Worm (Caenorhabditis elegans): ENCODE results near the gene T11G6.5.
A peak's percentile ranks its signal among the peaks of the same experiment; 100 is the strongest.

Gene T11G6.5

ce11 chrIV:10842705-10843364, at the start of gene T11G6.5:
Gene T11G6.5, minus strand, starts transcription at chrIV:10842755.
- no peak for TF ChIP-seq nhr-23 (tag; optimal IDR thresholded peaks at IDR 0.05)
- no peak for TF ChIP-seq blmp-1 (tag; optimal IDR thresholded peaks at IDR 0.05; ENCODE audit: insufficient read depth)
- no peak for TF ChIP-seq lin-39 (tag; optimal IDR thresholded peaks at IDR 0.05)
- TF ChIP-seq aly-2 (tag; optimal IDR thresholded peaks at IDR 0.05), result no peak
- no peak for TF ChIP-seq elt-3 (tag; optimal IDR thresholded peaks at IDR 0.05)
- no peak for TF ChIP-seq nhr-25 (tag; optimal IDR thresholded peaks at IDR 0.05)
- no peak for TF ChIP-seq crh-2 (tag; optimal IDR thresholded peaks at IDR 0.05)
- TF ChIP-seq ceh-16 (tag; optimal IDR thresholded peaks at IDR 0.05), result no peak
- TF ChIP-seq nhr-11 (tag; optimal IDR thresholded peaks at IDR 0.05), result no peak
- no peak for TF ChIP-seq R02D3.7 (tag; optimal IDR thresholded peaks at IDR 0.05)
- no peak for TF ChIP-seq snpc-4 (tag; optimal IDR thresholded peaks at IDR 0.05)
- TF ChIP-seq F13H6.1 (tag; optimal IDR thresholded peaks at IDR 0.05), result peak; percentile 7
- no peak for TF ChIP-seq ceh-82 (tag; optimal IDR thresholded peaks at IDR 0.05)
- no peak for TF ChIP-seq lin-11 (tag; optimal IDR thresholded peaks at IDR 0.05)
- no peak for TF ChIP-seq nhr-10 (tag; optimal IDR thresholded peaks at IDR 0.05)
- no peak for TF ChIP-seq nhr-12 (tag; optimal IDR thresholded peaks at IDR 0.05)
- no peak for TF ChIP-seq elt-1 (tag; optimal IDR thresholded peaks at IDR 0.05)
- TF ChIP-seq nhr-129 (tag; optimal IDR thresholded peaks at IDR 0.05), result peak; percentile 19
- no peak for TF ChIP-seq nhr-21 (tag; optimal IDR thresholded peaks at IDR 0.05)
- TF ChIP-seq Y55F3AM.14 (GFP tag; optimal IDR thresholded peaks at IDR 0.05), result no peak
- TF ChIP-seq unc-62 (GFP tag; optimal IDR thresholded peaks at IDR 0.05), result no peak
- no peak for TF ChIP-seq ztf-4 (tag; optimal IDR thresholded peaks at IDR 0.05)
- no peak for TF ChIP-seq zag-1 (tag; optimal IDR thresholded peaks at IDR 0.05)
- TF ChIP-seq mdl-1 (tag; optimal IDR thresholded peaks at IDR 0.05), result no peak
- TF ChIP-seq mbf-1 (tag; optimal IDR thresholded peaks at IDR 0.05), result no peak
- TF ChIP-seq unc-55 (GFP tag; optimal IDR thresholded peaks at IDR 0.05), result peak; percentile 41
- TF ChIP-seq lin-13 (GFP tag; optimal IDR thresholded peaks at IDR 0.05), result peak; percentile 26
- TF ChIP-seq nhr-237 (tag; optimal IDR thresholded peaks at IDR 0.05), result no peak
- no peak for TF ChIP-seq peb-1 (tag; optimal IDR thresholded peaks at IDR 0.05)
- TF ChIP-seq dmd-4 (tag; optimal IDR thresholded peaks at IDR 0.05), result no peak
- TF ChIP-seq C34F6.9 (tag; optimal IDR thresholded peaks at IDR 0.05), result peak; percentile 48
- no peak for TF ChIP-seq skn-1 (tag; optimal IDR thresholded peaks at IDR 0.05)
- no peak for TF ChIP-seq ama-1 (optimal IDR thresholded peaks at IDR 0.05)
- no peak for TF ChIP-seq nhr-6 (tag; optimal IDR thresholded peaks at IDR 0.05)
- no peak for TF ChIP-seq gmeb-1 (tag; optimal IDR thresholded peaks at IDR 0.05)
- peak; percentile 76 to 95 for TF ChIP-seq lsy-2 (tag; optimal IDR thresholded peaks at IDR 0.05)
- no peak for TF ChIP-seq egl-27 (tag; optimal IDR thresholded peaks at IDR 0.05)
- no peak for TF ChIP-seq sma-3 (GFP tag; optimal IDR thresholded peaks at IDR 0.05)
- no peak for TF ChIP-seq sem-4 (tag; optimal IDR thresholded peaks at IDR 0.05)
- TF ChIP-seq alr-1 (tag; optimal IDR thresholded peaks at IDR 0.05), result no peak
- TF ChIP-seq mab-5 (tag; optimal IDR thresholded peaks at IDR 0.05), result no peak

ce11 chrIV:10891993-10892392, 49.4 kb upstream of the T11G6.5 start, which contains the start of gene srlf-12:
Gene srlf-12, minus strand, starts transcription at chrIV:10892093.
- no peak for TF ChIP-seq mbf-1 (tag; optimal IDR thresholded peaks at IDR 0.05)
- no peak for TF ChIP-seq elt-3 (tag; optimal IDR thresholded peaks at IDR 0.05)
- TF ChIP-seq peb-1 (tag; optimal IDR thresholded peaks at IDR 0.05), result no peak
- no peak for TF ChIP-seq lsy-2 (tag; optimal IDR thresholded peaks at IDR 0.05)
- TF ChIP-seq nhr-10 (tag; optimal IDR thresholded peaks at IDR 0.05), result no peak
- TF ChIP-seq snpc-4 (tag; optimal IDR thresholded peaks at IDR 0.05), result no peak
- TF ChIP-seq ztf-4 (tag; optimal IDR thresholded peaks at IDR 0.05), result no peak
- no peak for TF ChIP-seq fos-1 (tag; optimal IDR thresholded peaks at IDR 0.05)
- TF ChIP-seq blmp-1 (tag; optimal IDR thresholded peaks at IDR 0.05; ENCODE audit: insufficient read depth), result no peak
- TF ChIP-seq F13H6.1 (tag; optimal IDR thresholded peaks at IDR 0.05), result no peak
- no peak for TF ChIP-seq ztf-1 (GFP tag; conservative IDR thresholded peaks at IDR 0.05)
- no peak for TF ChIP-seq ZK546.5 (tag; optimal IDR thresholded peaks at IDR 0.05)
- TF ChIP-seq nhr-25 (tag; optimal IDR thresholded peaks at IDR 0.05), result no peak
- no peak for TF ChIP-seq crh-2 (tag; optimal IDR thresholded peaks at IDR 0.05)
- TF ChIP-seq unc-55 (GFP tag; optimal IDR thresholded peaks at IDR 0.05), result no peak
- TF ChIP-seq mdl-1 (tag; optimal IDR thresholded peaks at IDR 0.05), result no peak

Data from whole organism, L2 larva.